Fruit fly (Drosophila melanogaster) whole organism, embryonic: ENCODE measurements around the gene CG46309.

Experiments used
- Ada2b ChIP-seq: fragments of 200-800 bp; sonication (Bioruptor generic); IDR thresholded peaks from 2 replicates; pipeline ENCODE4 v1.3.6; 2022; ENCODE audit warnings: missing biosample characterization, missing genetic modification characterization
- CG10462 ChIP-seq: fragments of 200-800 bp; sonication (Bioruptor generic); optimal IDR thresholded peaks from 2 replicates; lab custom pipeline; 2016; ENCODE audit warnings: missing biosample characterization, missing genetic modification characterization
- CG11247 ChIP-seq: fragments of 200-800 bp; sonication (Bioruptor generic); IDR thresholded peaks from 2 replicates; pipeline ENCODE4 v1.3.6; 2022; ENCODE audit warnings: missing biosample characterization, missing genetic modification characterization
- CG12071 ChIP-seq: fragments of 200-800 bp; sonication (Bioruptor generic); optimal IDR thresholded peaks from 3 replicates; lab custom pipeline; 2018; ENCODE audit warnings: missing biosample characterization, mild to moderate bottlenecking, missing genetic modification characterization
- CG13123 ChIP-seq: fragments of 200-800 bp; sonication (Bioruptor generic); optimal IDR thresholded peaks from 2 replicates; lab custom pipeline; 2016; ENCODE audit warnings: missing biosample characterization, missing genetic modification characterization
- CG2116 ChIP-seq: fragments of 200-800 bp; sonication (Bioruptor generic); optimal IDR thresholded peaks from 3 replicates; lab custom pipeline; 2018; ENCODE audit warnings: missing biosample characterization, mild to moderate bottlenecking, missing genetic modification characterization
- CG2129 ChIP-seq: fragments of 200-800 bp; sonication (Bioruptor generic); IDR thresholded peaks from 2 replicates; pipeline ENCODE4 v1.3.6; 2022; ENCODE audit warnings: missing biosample characterization, missing genetic modification characterization; ENCODE audit not compliant: partially characterized antibody
- CG2712 ChIP-seq: fragments of 200-800 bp; optimal IDR thresholded peaks from 3 replicates; lab custom pipeline; 2019; ENCODE audit warnings: missing biosample characterization, mild to moderate bottlenecking, missing genetic modification characterization, moderate library complexity
- CG30020 ChIP-seq: fragments of 200-800 bp; optimal IDR thresholded peaks from 2 replicates; lab custom pipeline; 2019; ENCODE audit warnings: missing biosample characterization, mild to moderate bottlenecking, missing genetic modification characterization, moderate library complexity
- CG31388 ChIP-seq: fragments of 200-800 bp; sonication (Bioruptor generic); optimal IDR thresholded peaks from 2 replicates; lab custom pipeline; 2016; ENCODE audit warnings: missing biosample characterization, missing genetic modification characterization
- CG3995 ChIP-seq: fragments of 200-800 bp; sonication (Bioruptor generic); optimal IDR thresholded peaks from 3 replicates; lab custom pipeline; 2016; ENCODE audit warnings: missing biosample characterization, missing genetic modification characterization
- CG6654 ChIP-seq: fragments of 200-800 bp; sonication (Bioruptor generic); optimal IDR thresholded peaks from 2 replicates; lab custom pipeline; 2017; ENCODE audit warnings: missing biosample characterization, mild to moderate bottlenecking, missing genetic modification characterization
- CG7839 ChIP-seq: fragments of 200-800 bp; sonication (Bioruptor generic); optimal IDR thresholded peaks from 3 replicates; lab custom pipeline; 2018; ENCODE audit warnings: missing biosample characterization, mild to moderate bottlenecking, missing genetic modification characterization, moderate library complexity
- CG7928 ChIP-seq: fragments of 200-800 bp; sonication (Bioruptor generic); optimal IDR thresholded peaks from 2 replicates; lab custom pipeline; 2017; ENCODE audit warnings: missing biosample characterization, mild to moderate bottlenecking, missing genetic modification characterization
- CG7987 ChIP-seq: fragments of 200-800 bp; sonication (Bioruptor generic); optimal IDR thresholded peaks from 2 replicates; lab custom pipeline; 2018; ENCODE audit warnings: missing biosample characterization, mild to moderate bottlenecking, missing genetic modification characterization, moderate library complexity
- CG8359 ChIP-seq: fragments of 200-800 bp; sonication (Bioruptor generic); optimal IDR thresholded peaks from 2 replicates; lab custom pipeline; 2017; ENCODE audit warnings: missing biosample characterization, mild to moderate bottlenecking, missing genetic modification characterization, borderline replicate concordance
- D ChIP-seq, 2 experiments: fragments of 200-800 bp in 1 of 2; fragments of >200 bp in 1 of 2; sonication (Bioruptor generic) in 1 of 2; optimal IDR thresholded peaks; 2 replicates in 1 of 2; 3 replicates in 1 of 2; lab custom pipeline; 2017; ENCODE audit warnings: mild to moderate bottlenecking in 1 of 2, missing biosample characterization in 1 of 2, missing genetic modification characterization in 1 of 2, missing genetic modification reagents in 1 of 2
- D19B ChIP-seq: fragments of 200-800 bp; sonication (Bioruptor generic); optimal IDR thresholded peaks from 2 replicates; lab custom pipeline; 2017; ENCODE audit warnings: missing biosample characterization, mild to moderate bottlenecking, missing genetic modification characterization
- Dll ChIP-seq: fragments of 200-800 bp; sonication (Bioruptor generic); IDR thresholded peaks from 4 replicates; pipeline ENCODE4 v1.3.6; 2022; ENCODE audit warnings: missing biosample characterization, missing genetic modification characterization; ENCODE audit not compliant: partially characterized antibody
- Doc3 ChIP-seq: fragments of 200-800 bp; sonication (Bioruptor generic); IDR thresholded peaks from 3 replicates; pipeline ENCODE4 v1.3.6; 2022; ENCODE audit warnings: missing biosample characterization, missing genetic modification characterization; ENCODE audit not compliant: partially characterized antibody
- HLH4C ChIP-seq: fragments of 200-800 bp; sonication (Bioruptor generic); IDR thresholded peaks from 3 replicates; pipeline ENCODE4 v1.3.6; 2022; ENCODE audit warnings: missing biosample characterization, missing genetic modification characterization; ENCODE audit not compliant: partially characterized antibody
- Hr51 ChIP-seq, 2 experiments: fragments of 200-800 bp; sonication (Bioruptor generic); optimal IDR thresholded peaks; 2 replicates in 1 of 2; 3 replicates in 1 of 2; lab custom pipeline; 2016 to 2018; ENCODE audit warnings: missing biosample characterization in 2 of 2, missing genetic modification characterization in 2 of 2, mild to moderate bottlenecking in 1 of 2, moderate library complexity in 1 of 2
- Jarid2 ChIP-seq: fragments of 200-800 bp; sonication (Bioruptor generic); optimal IDR thresholded peaks from 3 replicates; lab custom pipeline; 2017; ENCODE audit warnings: mild to moderate bottlenecking, missing biosample characterization, missing genetic modification reagents, missing genetic modification characterization
- Opbp ChIP-seq: fragments of 200-800 bp; sonication (Bioruptor generic); IDR thresholded peaks from 3 replicates; pipeline ENCODE4 v1.3.6; 2022; ENCODE audit warnings: missing biosample characterization, missing genetic modification characterization; ENCODE audit not compliant: partially characterized antibody
- Optix ChIP-seq: fragments of 200-800 bp; sonication (Bioruptor generic); IDR thresholded peaks from 3 replicates; pipeline ENCODE4 v1.3.6; 2022; ENCODE audit warnings: missing biosample characterization, missing genetic modification characterization
- Poxn ChIP-seq: fragments of 200-800 bp; sonication (Bioruptor generic); IDR thresholded peaks from 2 replicates; pipeline ENCODE4 v1.3.6; 2022; ENCODE audit warnings: missing biosample characterization, missing genetic modification characterization
- Side ChIP-seq: fragments of 200-800 bp; sonication (Bioruptor generic); optimal IDR thresholded peaks from 2 replicates; lab custom pipeline; 2016; ENCODE audit warnings: missing biosample characterization, missing genetic modification characterization
- Spps ChIP-seq: fragments of 200-800 bp; sonication (Bioruptor generic); optimal IDR thresholded peaks from 2 replicates; lab custom pipeline; 2018; ENCODE audit warnings: missing biosample characterization, mild to moderate bottlenecking, missing genetic modification characterization
- TFAM ChIP-seq: fragments of 200-800 bp; sonication (Bioruptor generic); optimal IDR thresholded peaks from 2 replicates; lab custom pipeline; 2017; ENCODE audit warnings: missing biosample characterization, missing genetic modification characterization, inconsistent platforms
- Trl ChIP-seq, 3 experiments: fragments of >200 bp in 2 of 3; fragments of 200-800 bp in 1 of 3; sonication (Bioruptor generic) in 1 of 3; optimal IDR thresholded peaks; 2 replicates in 1 of 3; 3 replicates in 2 of 3; lab custom pipeline; 2016 to 2017; ENCODE audit warnings: missing biosample characterization in 1 of 3, missing genetic modification characterization in 1 of 3
- ap ChIP-seq: fragments of 200-800 bp; sonication (Bioruptor generic); IDR thresholded peaks from 2 replicates; pipeline ENCODE4 v1.3.6; 2022; ENCODE audit warnings: missing biosample characterization, missing genetic modification characterization
- ash1 ChIP-seq: fragments of 200-800 bp; sonication (Bioruptor generic); optimal IDR thresholded peaks from 2 replicates; lab custom pipeline; 2018; ENCODE audit warnings: missing biosample characterization, mild to moderate bottlenecking, missing genetic modification characterization
- bcd ChIP-seq: fragments of 200-800 bp; sonication (Bioruptor generic); optimal IDR thresholded peaks from 2 replicates; lab custom pipeline; 2017; ENCODE audit warnings: missing biosample characterization, mild to moderate bottlenecking, missing genetic modification characterization
- danr ChIP-seq: fragments of 200-800 bp; sonication (Bioruptor generic); IDR thresholded peaks from 2 replicates; pipeline ENCODE4 v1.3.6; 2022; ENCODE audit warnings: missing biosample characterization, missing genetic modification characterization
- gcm2 ChIP-seq: fragments of 200-800 bp; sonication (Bioruptor generic); optimal IDR thresholded peaks from 2 replicates; lab custom pipeline; 2016; ENCODE audit warnings: missing biosample characterization, missing genetic modification characterization
- gem ChIP-seq: fragments of 200-800 bp; sonication (Bioruptor generic); optimal IDR thresholded peaks from 2 replicates; lab custom pipeline; 2019; ENCODE audit warnings: missing biosample characterization, mild to moderate bottlenecking, missing genetic modification characterization, moderate library complexity
- grn ChIP-seq: fragments of 200-800 bp; sonication (Bioruptor generic); optimal IDR thresholded peaks from 3 replicates; lab custom pipeline; 2017; ENCODE audit warnings: missing biosample characterization, missing genetic modification characterization
- gsb ChIP-seq: fragments of 200-800 bp; sonication (Bioruptor generic); IDR thresholded peaks from 2 replicates; pipeline ENCODE4 v1.3.6; 2022; ENCODE audit warnings: missing biosample characterization, missing genetic modification characterization
- insv ChIP-seq, 2 experiments: fragments of 200-800 bp; sonication (Bioruptor generic); optimal IDR thresholded peaks; 3 replicates each; lab custom pipeline; 2016 to 2018; ENCODE audit warnings: missing biosample characterization in 2 of 2, missing genetic modification characterization in 2 of 2
- jigr1 ChIP-seq: fragments of 200-800 bp; sonication (Bioruptor generic); IDR thresholded peaks from 3 replicates; pipeline ENCODE4 v1.3.6; 2022; ENCODE audit warnings: missing biosample characterization, missing genetic modification characterization
- kay ChIP-seq: fragments of 200-800 bp; sonication (Bioruptor generic); optimal IDR thresholded peaks from 2 replicates; lab custom pipeline; 2016; ENCODE audit warnings: missing biosample characterization, missing genetic modification characterization
- pho ChIP-seq: fragments of 200-800 bp; sonication (Bioruptor generic); optimal IDR thresholded peaks from 2 replicates; lab custom pipeline; 2016; ENCODE audit warnings: missing biosample characterization, missing genetic modification characterization
- shn ChIP-seq: fragments of 200-800 bp; sonication (Bioruptor generic); optimal IDR thresholded peaks from 3 replicates; lab custom pipeline; 2016; ENCODE audit warnings: missing biosample characterization, missing genetic modification characterization
- sim ChIP-seq: fragments of 200-800 bp; sonication (Bioruptor generic); IDR thresholded peaks from 2 replicates; pipeline ENCODE4 v1.3.6; 2022; ENCODE audit warnings: missing biosample characterization, missing genetic modification characterization
- sna ChIP-seq: fragments of 200-800 bp; sonication (Bioruptor generic); IDR thresholded peaks from 2 replicates; pipeline ENCODE4 v1.3.6; 2022; ENCODE audit warnings: missing biosample characterization, missing genetic modification characterization; ENCODE audit not compliant: partially characterized antibody
- tgo ChIP-seq: fragments of 200-800 bp; sonication (Bioruptor generic); IDR thresholded peaks from 3 replicates; pipeline ENCODE4 v1.3.6; 2022; ENCODE audit warnings: missing biosample characterization, missing genetic modification characterization
- ttk ChIP-seq: fragments of 200-800 bp; sonication (Bioruptor generic); IDR thresholded peaks from 2 replicates; pipeline ENCODE4 v2.1.2; 2022; ENCODE audit warnings: missing biosample characterization, missing genetic modification characterization
- zf30C ChIP-seq: fragments of 200-800 bp; sonication (Bioruptor generic); optimal IDR thresholded peaks from 3 replicates; lab custom pipeline; 2018; ENCODE audit warnings: missing biosample characterization, mild to moderate bottlenecking, missing genetic modification characterization

Gene CG46309

DNA sequence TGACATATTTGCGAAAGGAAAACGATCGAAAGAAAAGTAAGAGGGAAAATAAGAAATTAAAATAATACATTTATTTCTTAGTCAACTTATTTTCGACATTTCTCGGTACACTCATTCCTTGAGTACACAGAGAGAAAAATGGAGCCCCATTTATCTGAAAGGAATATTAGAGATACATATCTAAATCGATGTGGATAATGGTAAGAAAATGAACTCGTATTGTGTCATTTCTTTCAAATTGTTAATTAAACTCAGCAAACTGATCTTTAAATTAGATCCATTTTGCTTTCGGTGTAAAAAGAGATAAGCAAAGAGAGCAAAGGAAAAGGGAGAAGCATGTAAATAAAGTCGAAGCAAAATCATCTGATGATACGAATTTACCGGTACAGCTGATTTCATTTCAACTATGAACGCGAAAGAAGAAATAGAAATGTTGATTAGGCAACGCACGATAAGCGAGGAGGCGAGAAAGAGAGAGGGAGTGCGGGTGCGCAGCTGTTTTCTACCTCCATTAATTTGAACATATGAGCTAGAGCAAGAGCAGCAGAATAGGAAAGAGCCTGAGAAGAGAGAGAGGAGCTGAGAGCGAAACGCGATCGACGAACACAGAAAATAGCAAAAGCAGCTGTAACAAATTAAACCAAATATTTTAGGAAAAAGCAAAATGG lies 34.2 kb upstream of the CG46309 start (continued):
- peak; percentile 12 for TF ChIP-seq Jarid2 (GFP tag; lab: Kevin White, UChicago)
- peak; percentile 73 for TF ChIP-seq CG13123 (GFP tag; lab: Kevin White, UChicago)
- TF ChIP-seq Side, result peak; percentile 78
- no peak for TF ChIP-seq Optix (GFP tag; lab: Robert Waterston, UW)
- TF ChIP-seq CG7987, result peak; percentile 77
- TF ChIP-seq CG10462, result peak; percentile 64
- TF ChIP-seq gsb (GFP tag; lab: Robert Waterston, UW), result no peak
- peak; percentile 82 for TF ChIP-seq shn (GFP tag; lab: Kevin White, UChicago)
- TF ChIP-seq CG31388 (GFP tag; lab: Kevin White, UChicago), result peak; percentile 55
- TF ChIP-seq CG3995 (GFP tag; lab: Kevin White, UChicago), result peak; percentile 23
- peak; percentile 75 for TF ChIP-seq D19B (GFP tag; lab: Kevin White, UChicago)
- TF ChIP-seq CG7928 (GFP tag; lab: Kevin White, UChicago), result peak; percentile 32
- TF ChIP-seq ap (GFP tag; lab: Robert Waterston, UW), result no peak
- TF ChIP-seq Trl (optimal IDR thresholded peaks at IDR 0.05; lab: Kevin White, UChicago), result peak; percentile 68 to 87
- peak; percentile 65 for TF ChIP-seq Trl (GFP tag; optimal IDR thresholded peaks at IDR 0.05; lab: Kevin White, UChicago)
- peak; percentile 83 for TF ChIP-seq kay (GFP tag; lab: Kevin White, UChicago)
- TF ChIP-seq CG12071 (GFP tag; lab: Kevin White, UChicago), result peak; percentile 90
- TF ChIP-seq HLH4C (GFP tag; lab: Robert Waterston, UW), result no peak
- TF ChIP-seq pho, result peak; percentile 85
- peak; percentile 71 to 88 for TF ChIP-seq Hr51 (GFP tag; optimal IDR thresholded peaks at IDR 0.05; lab: Kevin White, UChicago)
- no peak for TF ChIP-seq CG2129 (GFP tag; lab: Robert Waterston, UW)
- peak; percentile 78 for TF ChIP-seq CG8359 (GFP tag; lab: Kevin White, UChicago)
- TF ChIP-seq grn (GFP tag; lab: Kevin White, UChicago), result peak; percentile 53
- TF ChIP-seq CG30020, result no peak
- TF ChIP-seq Dll (GFP tag; lab: Robert Waterston, UW), result no peak
- TF ChIP-seq gcm2 (GFP tag; lab: Kevin White, UChicago), result peak; percentile 32
- TF ChIP-seq Spps (tag; lab: Kevin White, UChicago), result peak; percentile 87
- no peak for TF ChIP-seq danr
- TF ChIP-seq zf30C (GFP tag; lab: Kevin White, UChicago), result peak; percentile 84
- no peak for TF ChIP-seq sna (GFP tag; lab: Robert Waterston, UW)
- TF ChIP-seq tgo, result no peak
- TF ChIP-seq CG11247 (GFP tag; lab: Robert Waterston, UW), result no peak
- peak; percentile 93 for TF ChIP-seq CG2712 (tag; lab: Kevin White, UChicago)
- no peak for TF ChIP-seq insv (GFP tag; optimal IDR thresholded peaks at IDR 0.05; lab: Kevin White, UChicago)
- no peak for TF ChIP-seq Poxn
- TF ChIP-seq ttk, result no peak
- TF ChIP-seq TFAM (GFP tag; lab: Kevin White, UChicago), result peak; percentile 63
- no peak for TF ChIP-seq sim (GFP tag; lab: Robert Waterston, UW)
- TF ChIP-seq CG2116 (GFP tag; lab: Kevin White, UChicago), result peak; percentile 36
- TF ChIP-seq CG7839 (tag; lab: Kevin White, UChicago), result peak; percentile 92
- TF ChIP-seq gem (tag; lab: Kevin White, UChicago), result peak; percentile 95
- no peak for TF ChIP-seq Ada2b
- TF ChIP-seq CG6654 (GFP tag; lab: Kevin White, UChicago), result peak; percentile 66
- no peak for TF ChIP-seq jigr1
- no peak for TF ChIP-seq Opbp (GFP tag; lab: Robert Waterston, UW)
- peak; percentile 21 for TF ChIP-seq ash1
- peak; percentile 87 for TF ChIP-seq bcd (GFP tag; lab: Kevin White, UChicago)
- TF ChIP-seq Doc3 (GFP tag; lab: Robert Waterston, UW), result no peak
- TF ChIP-seq D (optimal IDR thresholded peaks at IDR 0.05; lab: Kevin White, UChicago), result no peak
- TF ChIP-seq D (GFP tag; optimal IDR thresholded peaks at IDR 0.05; lab: Kevin White, UChicago), result peak; percentile 81
